Fruit fly (Drosophila melanogaster) whole organism, wandering third instar larva: Measurements from ENCODE around the gene HDAC3.

Source experiments
- CG9705 ChIP-seq: fragments of 200-800 bp; sonication (Bioruptor generic); optimal IDR thresholded peaks from 2 replicates; lab custom pipeline; 2018; ENCODE audit warnings: missing biosample characterization, mild to moderate bottlenecking, missing genetic modification characterization
- CrebA ChIP-seq: fragments of 200-800 bp; sonication (Bioruptor generic); optimal IDR thresholded peaks from 2 replicates; lab custom pipeline; 2016; ENCODE audit warnings: missing biosample characterization, mild to moderate bottlenecking, missing genetic modification characterization, borderline replicate concordance
- Hr78 ChIP-seq: fragments of >200 bp; optimal IDR thresholded peaks from 2 replicates; lab custom pipeline; 2017; ENCODE audit warnings: missing biosample characterization, missing genetic modification characterization
- Jra ChIP-seq: sonication (Bioruptor generic); optimal IDR thresholded peaks from 2 replicates; lab custom pipeline; 2016; ENCODE audit warnings: missing biosample characterization, missing genetic modification characterization
- brk ChIP-seq: fragments of 200-800 bp; sonication (Bioruptor generic); optimal IDR thresholded peaks from 2 replicates; lab custom pipeline; 2016; ENCODE audit warnings: missing biosample characterization, mild to moderate bottlenecking, missing genetic modification characterization
- foxo ChIP-seq, 2 experiments: fragments of 200-800 bp; sonication (Bioruptor generic); optimal IDR thresholded peaks; 2 replicates in 1 of 2; 3 replicates in 1 of 2; lab custom pipeline; 2016 to 2017; ENCODE audit warnings: missing biosample characterization in 2 of 2, missing genetic modification characterization in 2 of 2
- fru ChIP-seq: fragments of 200-800 bp; sonication (Bioruptor generic); optimal IDR thresholded peaks from 3 replicates; lab custom pipeline; 2016; ENCODE audit warnings: missing biosample characterization, mild to moderate bottlenecking, missing genetic modification characterization
- lola ChIP-seq: fragments of >200 bp; optimal IDR thresholded peaks from 2 replicates; lab custom pipeline; 2017; ENCODE audit warnings: missing biosample characterization, missing genetic modification characterization
- pan ChIP-seq: fragments of >200 bp; optimal IDR thresholded peaks from 2 replicates; lab custom pipeline; 2017
- psq ChIP-seq: fragments of 200-800 bp; sonication (Bioruptor generic); optimal IDR thresholded peaks from 3 replicates; lab custom pipeline; 2017; ENCODE audit warnings: missing biosample characterization, mild to moderate bottlenecking, missing genetic modification characterization, moderate library complexity
- sage ChIP-seq: fragments of 200-800 bp; sonication (Bioruptor generic); optimal IDR thresholded peaks from 2 replicates; lab custom pipeline; 2016; ENCODE audit warnings: missing biosample characterization, mild to moderate bottlenecking, missing genetic modification characterization

DNA sequence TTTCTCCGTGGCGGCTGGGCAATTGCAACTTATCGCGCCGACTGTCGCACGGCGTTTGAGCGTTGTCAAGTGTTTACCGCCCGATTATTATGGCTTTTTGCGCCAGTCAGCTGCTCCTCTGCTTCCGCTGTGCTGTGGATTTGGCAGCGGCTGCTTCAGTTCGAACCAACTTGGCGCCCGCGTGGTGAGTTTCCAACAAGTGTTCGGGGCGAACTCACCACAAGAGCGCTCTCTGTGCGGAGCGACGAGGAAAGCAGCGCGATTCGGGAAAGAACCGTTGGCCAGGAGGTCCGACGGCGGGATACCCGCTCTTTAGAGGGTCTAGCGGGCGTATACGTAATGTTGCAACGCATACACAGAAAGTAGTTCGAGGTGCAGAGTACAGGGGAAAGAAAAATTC is 28.2 kb upstream of the HDAC3 start, which contains the start of gene NKCC:
- no peak for TF ChIP-seq CrebA (GFP tag; lab: Kevin White, UChicago)
- TF ChIP-seq lola (GFP tag; lab: Kevin White, UChicago), result no peak
- TF ChIP-seq brk (GFP tag; lab: Kevin White, UChicago), result no peak
- TF ChIP-seq Jra (GFP tag; lab: Kevin White, UChicago), result no peak
- no peak for TF ChIP-seq psq (GFP tag; lab: Kevin White, UChicago)
- no peak for TF ChIP-seq pan (lab: Kevin White, UChicago)
- TF ChIP-seq foxo (GFP tag; optimal IDR thresholded peaks at IDR 0.05; lab: Kevin White, UChicago), result no peak
- TF ChIP-seq CG9705 (GFP tag; lab: Kevin White, UChicago), result no peak
- TF ChIP-seq fru (GFP tag; lab: Kevin White, UChicago), result no peak
- no peak for TF ChIP-seq Hr78 (GFP tag; lab: Kevin White, UChicago)
- no peak for TF ChIP-seq sage
